Fruit fly (Drosophila melanogaster): ENCODE measurements around the gene CG18518.

Gene CG18518

DNA sequence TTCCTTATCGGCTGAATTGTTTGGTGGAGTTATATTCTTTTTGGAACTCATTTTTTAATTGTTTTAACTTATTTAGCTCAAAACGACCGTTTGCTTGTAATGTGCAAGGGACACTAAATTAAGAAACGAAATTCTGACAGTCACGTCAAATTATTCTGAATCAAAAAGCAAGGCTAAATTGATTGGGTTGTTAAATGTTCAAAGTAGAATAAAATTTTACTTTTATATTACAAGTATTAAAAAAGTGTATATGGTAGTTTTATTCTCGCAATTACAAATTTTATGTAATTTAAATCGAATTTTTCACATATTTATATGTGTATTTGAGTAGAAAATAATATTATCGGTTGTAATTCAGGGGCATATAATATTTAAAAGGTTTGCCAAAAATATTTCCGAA, at the start of gene CG18518:
Gene CG18518, minus strand, starts transcription at position 101 of the 400 bp plus-strand sequence.
- TF ChIP-seq insv (optimal IDR thresholded peaks at IDR 0.05) (no peak), ttk (optimal IDR thresholded peaks at IDR 0.05) (no peak), Myc (optimal IDR thresholded peaks at IDR 0.05) (no peak), psq (optimal IDR thresholded peaks at IDR 0.05) (no peak), Sin3A (optimal IDR thresholded peaks at IDR 0.05) (no peak), h (optimal IDR thresholded peaks at IDR 0.05) (no peak)

DNA sequence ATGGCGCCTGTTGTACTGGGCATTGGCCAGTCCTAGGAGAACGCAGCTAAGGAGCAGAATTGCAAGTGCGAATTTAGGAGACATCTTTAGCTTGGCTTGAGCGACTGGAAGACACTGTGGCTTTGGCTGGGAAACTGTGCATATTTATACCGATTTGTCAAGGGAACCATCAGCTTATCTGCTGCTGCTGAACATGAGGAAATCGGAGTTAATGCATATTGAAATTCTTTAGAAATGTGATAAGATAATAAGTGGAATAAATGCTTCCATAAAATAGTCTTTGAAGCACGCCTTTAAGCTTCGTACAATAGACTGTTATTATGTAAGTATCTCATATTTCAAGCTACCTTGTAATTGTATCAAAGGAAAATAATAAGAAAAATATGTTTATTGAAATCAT, 47.6 kb upstream of the CG18518 start, which contains the start of gene CG44475:
Gene CG44475, minus strand, starts transcription at position 101 of the 400 bp plus-strand sequence.
- TF ChIP-seq ttk (optimal IDR thresholded peaks at IDR 0.05) (no peak), h (optimal IDR thresholded peaks at IDR 0.05) (no peak), Sin3A (optimal IDR thresholded peaks at IDR 0.05) (no peak), insv (optimal IDR thresholded peaks at IDR 0.05) (no peak), psq (optimal IDR thresholded peaks at IDR 0.05) (no peak), Myc (optimal IDR thresholded peaks at IDR 0.05) (no peak)

DNA sequence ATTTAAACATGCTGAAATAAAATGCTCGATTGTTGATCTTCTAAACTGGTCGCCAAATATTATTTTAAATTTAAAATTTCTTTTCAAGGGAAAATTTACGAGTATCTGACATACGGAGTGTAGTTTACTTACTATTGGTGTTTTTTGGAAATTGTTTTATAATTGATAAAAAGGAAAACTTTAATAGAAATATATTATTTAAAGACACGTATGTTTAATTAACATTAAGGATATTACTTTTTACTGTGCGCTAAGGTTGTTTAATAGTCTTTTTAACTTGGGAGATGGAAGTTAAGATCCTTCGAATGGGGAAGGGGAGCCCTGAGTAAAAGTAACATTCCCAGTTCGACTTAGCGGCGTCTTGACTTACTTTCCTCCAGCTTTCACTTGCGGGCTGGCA, 44.6 kb upstream of the CG18518 start, which contains the start of gene CG7653:
Gene CG7653, minus strand, starts transcription at position 101 of the 400 bp plus-strand sequence.
- TF ChIP-seq insv (optimal IDR thresholded peaks at IDR 0.05) (no peak), Myc (optimal IDR thresholded peaks at IDR 0.05) (no peak)

DNA sequence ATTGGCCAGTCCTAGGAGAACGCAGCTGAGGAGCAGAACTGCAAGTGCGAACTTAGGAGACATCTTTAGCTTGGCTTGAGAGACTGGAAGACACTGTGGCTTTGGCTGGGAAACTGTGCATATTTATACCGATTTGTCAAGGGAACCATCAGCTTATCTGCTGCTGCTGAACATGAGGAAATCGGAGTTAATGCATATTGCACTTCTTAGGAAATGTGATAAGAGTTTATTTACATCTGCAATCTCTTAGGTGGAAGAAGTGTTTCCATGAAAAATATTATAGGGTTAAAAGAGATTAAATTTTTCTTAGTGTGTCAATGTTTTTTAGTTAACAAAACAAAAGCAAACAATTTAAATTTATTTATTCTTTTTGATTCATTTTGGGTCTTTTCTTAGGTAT, 29.9 kb upstream of the CG18518 start, which contains the start of gene CG42792:
Gene CG42792, minus strand, starts transcription at position 101 of the 400 bp plus-strand sequence.
- no peak for TF ChIP-seq insv (optimal IDR thresholded peaks at IDR 0.05)
- TF ChIP-seq Sin3A (optimal IDR thresholded peaks at IDR 0.05), result no peak
- TF ChIP-seq psq (optimal IDR thresholded peaks at IDR 0.05), result no peak
- TF ChIP-seq Myc (optimal IDR thresholded peaks at IDR 0.05), result no peak
- TF ChIP-seq ttk (optimal IDR thresholded peaks at IDR 0.05), result no peak
- no peak for TF ChIP-seq h (optimal IDR thresholded peaks at IDR 0.05)

DNA sequence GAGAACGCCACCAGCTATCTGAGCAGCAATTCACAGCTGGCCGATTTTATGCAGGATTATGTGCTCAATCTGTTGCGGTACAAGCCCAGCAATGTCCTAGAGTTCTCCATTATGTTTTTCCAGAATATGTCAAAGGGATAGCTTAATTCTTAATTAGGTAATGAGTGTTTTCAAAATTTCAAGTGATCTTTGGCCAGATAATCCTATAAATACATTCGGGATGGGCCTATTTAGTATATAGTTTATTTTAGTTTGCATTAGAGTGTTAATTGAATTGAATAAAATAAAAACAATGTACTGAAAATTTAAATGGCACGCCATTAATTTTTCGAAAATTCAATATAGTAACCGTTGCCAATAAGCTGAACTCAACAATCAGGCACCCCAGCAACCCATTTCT, 18.4 kb upstream of the CG18518 start, which contains the start of gene Tektin-A:
Gene Tektin-A, plus strand, starts transcription at position 301 of the 400 bp plus-strand sequence.
- no peak for TF ChIP-seq psq (optimal IDR thresholded peaks at IDR 0.05)

DNA sequence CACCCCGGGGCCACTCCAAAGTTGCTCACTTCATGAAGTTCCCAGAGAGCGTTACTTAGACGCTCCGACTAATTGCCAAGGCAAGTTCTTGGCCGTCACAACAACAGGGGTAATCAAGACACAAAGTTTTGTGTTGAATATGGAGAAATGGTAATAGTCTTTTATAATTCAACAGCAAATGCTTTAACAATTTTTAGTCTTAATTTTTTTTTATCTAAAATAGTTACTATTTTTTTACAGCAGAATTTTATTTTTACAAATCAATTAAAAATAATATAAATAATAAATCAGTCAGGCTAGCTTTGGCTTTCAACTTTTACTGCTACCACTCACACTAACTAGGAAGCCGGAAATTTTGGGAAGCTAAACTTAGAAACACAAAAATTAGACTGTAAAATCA, 16.8 kb upstream of the CG18518 start, which contains the start of gene CG13243:
Gene CG13243, plus strand, starts transcription at position 301 of the 400 bp plus-strand sequence.
- TF ChIP-seq psq (optimal IDR thresholded peaks at IDR 0.05), result no peak
- TF ChIP-seq Myc (optimal IDR thresholded peaks at IDR 0.05), result no peak

DNA sequence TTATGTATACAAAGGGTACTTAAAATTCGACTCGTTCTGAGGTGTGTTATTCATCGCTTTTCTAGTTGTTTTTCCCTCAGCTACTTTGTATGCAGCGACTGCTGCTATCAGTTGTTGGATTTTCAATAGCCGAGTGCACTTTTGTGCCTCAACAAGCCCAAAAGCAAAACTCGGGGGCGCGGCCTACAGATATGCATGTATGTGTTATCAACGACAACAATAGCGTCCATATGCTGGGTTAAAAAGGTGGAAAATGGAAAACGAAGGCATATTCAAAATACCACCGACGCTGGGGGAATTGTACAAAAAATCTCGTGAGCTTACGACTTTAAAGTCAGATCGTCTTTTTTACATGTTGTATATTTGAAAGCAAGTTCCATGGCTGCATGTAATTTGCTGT, 11.1 kb upstream of the CG18518 start:
- TF ChIP-seq insv (optimal IDR thresholded peaks at IDR 0.05), result no peak
- TF ChIP-seq Myc (optimal IDR thresholded peaks at IDR 0.05), result no peak

DNA sequence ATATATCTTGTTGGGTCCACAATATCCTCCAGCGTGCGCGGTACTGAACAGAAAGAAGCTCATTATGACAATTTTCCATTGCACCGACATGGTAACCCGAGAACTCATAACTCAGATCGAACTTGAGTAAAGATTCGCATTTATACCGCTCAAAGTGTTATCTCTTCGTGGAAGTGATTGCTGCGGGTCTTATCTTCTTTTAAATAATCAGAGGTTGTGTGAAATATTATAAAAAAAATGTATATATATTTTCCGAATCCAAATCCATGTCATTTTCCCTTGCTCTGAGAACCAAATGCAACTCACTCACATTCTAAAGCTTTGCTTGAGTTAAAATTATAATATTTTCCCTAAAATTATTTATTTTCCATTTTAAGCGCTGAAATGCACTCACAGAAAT, 23.4 kb downstream of the CG18518 start, which contains the start of gene CG42876:
Gene CG42876, minus strand, starts transcription at position 101 of the 400 bp plus-strand sequence.
- TF ChIP-seq h (optimal IDR thresholded peaks at IDR 0.05) (no peak), ttk (optimal IDR thresholded peaks at IDR 0.05) (no peak)

DNA sequence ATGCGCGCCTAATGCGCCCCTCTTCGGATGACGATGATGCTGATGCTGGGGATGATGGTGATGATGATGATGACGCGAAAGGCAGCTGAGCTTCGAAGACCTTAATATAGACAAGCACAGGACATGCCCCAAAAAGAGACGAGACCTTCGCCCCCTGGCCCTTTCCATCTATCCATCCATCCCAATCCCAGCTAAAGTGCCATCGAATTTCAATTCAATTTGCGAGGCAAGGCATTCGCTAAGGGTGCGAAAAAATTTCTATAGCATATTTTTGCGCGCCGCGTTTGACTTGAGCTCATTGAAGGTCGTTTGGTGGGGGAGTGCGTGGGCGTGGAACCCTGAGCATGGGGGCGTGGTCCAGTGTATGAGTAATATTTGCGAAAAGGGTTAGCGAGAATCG, 39.2 kb downstream of the CG18518 start:
- TF ChIP-seq ttk (optimal IDR thresholded peaks at IDR 0.05), result no peak
- TF ChIP-seq Myc (optimal IDR thresholded peaks at IDR 0.05), result no peak
- TF ChIP-seq psq (optimal IDR thresholded peaks at IDR 0.05), result no peak
- no peak for TF ChIP-seq insv (optimal IDR thresholded peaks at IDR 0.05)
- TF ChIP-seq Sin3A (optimal IDR thresholded peaks at IDR 0.05), result no peak
- TF ChIP-seq h (optimal IDR thresholded peaks at IDR 0.05), result no peak
